Fruit fly (Drosophila melanogaster) whole organism, embryonic: ENCODE data around the gene CG3815.

Source experiments
- Bteb2 ChIP-seq: fragments of 200-800 bp; sonication (Bioruptor generic); optimal IDR thresholded peaks from 2 replicates; lab custom pipeline; 2016; ENCODE audit warnings: missing biosample characterization, missing genetic modification characterization
- CG11093 ChIP-seq: fragments of 200-800 bp; sonication (Bioruptor generic); IDR thresholded peaks from 3 replicates; pipeline ENCODE4 v1.3.6; 2022; ENCODE audit warnings: missing biosample characterization, missing genetic modification characterization
- CG11398 ChIP-seq: fragments of 200-800 bp; sonication (Bioruptor generic); optimal IDR thresholded peaks from 2 replicates; lab custom pipeline; 2016; ENCODE audit warnings: missing biosample characterization, missing genetic modification characterization
- CG11504 ChIP-seq: fragments of 200-800 bp; sonication (Bioruptor generic); optimal IDR thresholded peaks from 3 replicates; lab custom pipeline; 2019; ENCODE audit warnings: missing biosample characterization, mild to moderate bottlenecking, missing genetic modification characterization, moderate library complexity
- CG11560 ChIP-seq: fragments of 200-800 bp; sonication (Bioruptor generic); IDR thresholded peaks from 3 replicates; pipeline ENCODE4 v1.3.6; 2022; ENCODE audit warnings: missing biosample characterization, missing genetic modification characterization
- CG13123 ChIP-seq: fragments of 200-800 bp; sonication (Bioruptor generic); optimal IDR thresholded peaks from 2 replicates; lab custom pipeline; 2016; ENCODE audit warnings: missing biosample characterization, missing genetic modification characterization
- CG14014 ChIP-seq: fragments of 200-800 bp; sonication (Bioruptor generic); IDR thresholded peaks from 2 replicates; pipeline ENCODE4 v1.3.6; 2022; ENCODE audit warnings: missing biosample characterization, missing genetic modification characterization
- CG1603 ChIP-seq: fragments of 200-800 bp; sonication (Bioruptor generic); optimal IDR thresholded peaks from 2 replicates; lab custom pipeline; 2019; ENCODE audit warnings: missing biosample characterization, mild to moderate bottlenecking, missing genetic modification characterization, moderate library complexity
- CG16813 ChIP-seq: fragments of 200-800 bp; sonication (Bioruptor generic); IDR thresholded peaks from 3 replicates; pipeline ENCODE4 v1.3.6; 2022; ENCODE audit warnings: missing biosample characterization, missing genetic modification characterization; ENCODE audit not compliant: partially characterized antibody
- CG16815 ChIP-seq: fragments of 200-800 bp; sonication (Bioruptor generic); optimal IDR thresholded peaks from 3 replicates; lab custom pipeline; 2017; ENCODE audit warnings: missing biosample characterization, mild to moderate bottlenecking, missing genetic modification characterization
- CG3726 ChIP-seq: fragments of 200-800 bp; sonication (Bioruptor generic); IDR thresholded peaks from 3 replicates; pipeline ENCODE4, ENCODE4 v1.3.6; 2022; ENCODE audit warnings: missing biosample characterization, missing genetic modification characterization
- CG3995 ChIP-seq: fragments of 200-800 bp; sonication (Bioruptor generic); optimal IDR thresholded peaks from 3 replicates; lab custom pipeline; 2016; ENCODE audit warnings: missing biosample characterization, missing genetic modification characterization
- CG4328 ChIP-seq: fragments of 200-800 bp; sonication (Bioruptor generic); optimal IDR thresholded peaks from 3 replicates; lab custom pipeline; 2017; ENCODE audit warnings: missing biosample characterization, missing genetic modification reagents, missing genetic modification characterization
- CG6854 ChIP-seq: fragments of 200-800 bp; sonication (Bioruptor generic); optimal IDR thresholded peaks from 3 replicates; lab custom pipeline; 2017; ENCODE audit warnings: missing biosample characterization, mild to moderate bottlenecking, missing genetic modification characterization
- CG7357 ChIP-seq: fragments of 200-800 bp; sonication (Bioruptor generic); IDR thresholded peaks from 3 replicates; pipeline ENCODE4 v1.3.6; 2022; ENCODE audit warnings: missing biosample characterization, missing genetic modification characterization
- CG7556 ChIP-seq: fragments of 200-800 bp; sonication (Bioruptor generic); optimal IDR thresholded peaks from 2 replicates; lab custom pipeline; 2017; ENCODE audit warnings: missing biosample characterization, mild to moderate bottlenecking, missing genetic modification characterization
- CG8478 ChIP-seq: fragments of >200 bp; optimal IDR thresholded peaks from 2 replicates; lab custom pipeline; 2018
- CG9727 ChIP-seq: fragments of 200-800 bp; sonication (Bioruptor generic); optimal IDR thresholded peaks from 3 replicates; lab custom pipeline; 2017; ENCODE audit warnings: missing biosample characterization, mild to moderate bottlenecking, missing genetic modification characterization
- Dp ChIP-seq: fragments of 200-800 bp; sonication (Bioruptor generic); optimal IDR thresholded peaks from 2 replicates; lab custom pipeline; 2018; ENCODE audit warnings: missing biosample characterization, mild to moderate bottlenecking, missing genetic modification characterization, moderate library complexity
- ERR ChIP-seq: fragments of 200-800 bp; sonication (Bioruptor generic); optimal IDR thresholded peaks from 2 replicates; lab custom pipeline; 2016; ENCODE audit warnings: missing biosample characterization, missing genetic modification characterization
- GATAe ChIP-seq: fragments of 200-800 bp; sonication (Bioruptor generic); conservative IDR thresholded peaks from 2 replicates; pipeline ENCODE4 v1.3.6; 2022; ENCODE audit warnings: missing biosample characterization, missing genetic modification characterization
- HHEX ChIP-seq: fragments of 200-800 bp; sonication (Bioruptor generic); optimal IDR thresholded peaks from 3 replicates; lab custom pipeline; 2017; ENCODE audit warnings: missing biosample characterization, mild to moderate bottlenecking, missing genetic modification characterization, missing genetic modification reagents
- Hey ChIP-seq: fragments of 200-800 bp; sonication (Bioruptor generic); optimal IDR thresholded peaks from 3 replicates; lab custom pipeline; 2018; ENCODE audit warnings: missing biosample characterization, mild to moderate bottlenecking, missing genetic modification characterization
- Kr ChIP-seq: fragments of 200-800 bp; sonication (Bioruptor generic); optimal IDR thresholded peaks from 2 replicates; lab custom pipeline; 2017; ENCODE audit warnings: missing biosample characterization, mild to moderate bottlenecking, missing genetic modification characterization
- Mrtf ChIP-seq: fragments of 200-800 bp; sonication (Bioruptor generic); IDR thresholded peaks from 3 replicates; pipeline ENCODE4 v1.3.6; 2022; ENCODE audit warnings: missing biosample characterization, missing genetic modification characterization
- Opbp ChIP-seq: fragments of 200-800 bp; sonication (Bioruptor generic); IDR thresholded peaks from 3 replicates; pipeline ENCODE4 v1.3.6; 2022; ENCODE audit warnings: missing biosample characterization, missing genetic modification characterization; ENCODE audit not compliant: partially characterized antibody
- Optix ChIP-seq: fragments of 200-800 bp; sonication (Bioruptor generic); IDR thresholded peaks from 3 replicates; pipeline ENCODE4 v1.3.6; 2022; ENCODE audit warnings: missing biosample characterization, missing genetic modification characterization
- Six4 ChIP-seq: fragments of 200-800 bp; sonication (Bioruptor generic); optimal IDR thresholded peaks from 2 replicates; lab custom pipeline; 2016; ENCODE audit warnings: missing biosample characterization, missing genetic modification characterization
- Vsx1 ChIP-seq: fragments of 200-800 bp; sonication (Bioruptor generic); optimal IDR thresholded peaks from 2 replicates; lab custom pipeline; 2017; ENCODE audit warnings: missing biosample characterization, mild to moderate bottlenecking, missing genetic modification characterization, missing genetic modification reagents
- Xbp1 ChIP-seq: fragments of 200-800 bp; sonication (Bioruptor generic); optimal IDR thresholded peaks from 3 replicates; lab custom pipeline; 2016; ENCODE audit warnings: missing biosample characterization, mild to moderate bottlenecking, missing genetic modification characterization
- bsh ChIP-seq, 2 experiments: fragments of 200-800 bp; sonication (Bioruptor generic); optimal IDR thresholded peaks; 2 replicates each; lab custom pipeline; 2017 to 2018; ENCODE audit warnings: mild to moderate bottlenecking in 2 of 2, missing biosample characterization in 2 of 2, missing genetic modification characterization in 2 of 2, moderate library complexity in 1 of 2
- btn ChIP-seq: fragments of 200-800 bp; sonication (Bioruptor generic); optimal IDR thresholded peaks from 2 replicates; lab custom pipeline; 2016; ENCODE audit warnings: missing biosample characterization, missing genetic modification characterization
- chm ChIP-seq: fragments of 200-800 bp; sonication (Bioruptor generic); IDR thresholded peaks from 2 replicates; pipeline ENCODE4 v1.3.6; 2022; ENCODE audit warnings: missing biosample characterization, missing genetic modification characterization
- dan ChIP-seq: fragments of 200-800 bp; sonication (Bioruptor generic); IDR thresholded peaks from 2 replicates; pipeline ENCODE4 v1.3.6; 2022; ENCODE audit warnings: missing biosample characterization, missing genetic modification characterization
- fru ChIP-seq: fragments of >200 bp; optimal IDR thresholded peaks from 2 replicates; lab custom pipeline; 2017
- gcm ChIP-seq: fragments of 200-800 bp; sonication (Bioruptor generic); optimal IDR thresholded peaks from 2 replicates; lab custom pipeline; 2019; ENCODE audit warnings: missing biosample characterization, mild to moderate bottlenecking, missing genetic modification characterization, moderate library complexity
- hth ChIP-seq: fragments of >200 bp; optimal IDR thresholded peaks from 2 replicates; lab custom pipeline; 2017; ENCODE audit warnings: inconsistent platforms
- insv ChIP-seq, 2 experiments: fragments of 200-800 bp; sonication (Bioruptor generic); optimal IDR thresholded peaks; 3 replicates each; lab custom pipeline; 2016 to 2018; ENCODE audit warnings: missing biosample characterization in 2 of 2, missing genetic modification characterization in 2 of 2
- nerfin-2 ChIP-seq: fragments of 200-800 bp; sonication (Bioruptor generic); IDR thresholded peaks from 2 replicates; pipeline ENCODE4 v1.3.6; 2022; ENCODE audit warnings: missing biosample characterization, missing genetic modification characterization; ENCODE audit not compliant: partially characterized antibody
- odd ChIP-seq: fragments of 200-800 bp; sonication (Bioruptor generic); optimal IDR thresholded peaks from 2 replicates; lab custom pipeline; 2017; ENCODE audit warnings: missing biosample characterization, mild to moderate bottlenecking, missing genetic modification characterization
- p53 ChIP-seq: fragments of 200-800 bp; sonication (Bioruptor generic); optimal IDR thresholded peaks from 2 replicates; lab custom pipeline; 2016; ENCODE audit warnings: missing biosample characterization, missing genetic modification characterization
- peb ChIP-seq: fragments of 200-800 bp; sonication (Bioruptor generic); IDR thresholded peaks from 2 replicates; pipeline ENCODE4 v1.3.6; 2022; ENCODE audit warnings: missing biosample characterization, missing genetic modification characterization
- ranshi ChIP-seq: fragments of 200-800 bp; sonication (Bioruptor generic); IDR thresholded peaks from 2 replicates; pipeline ENCODE4 v1.3.6; 2022; ENCODE audit warnings: missing biosample characterization, missing genetic modification characterization
- sd ChIP-seq: fragments of 200-800 bp; sonication (Bioruptor generic); optimal IDR thresholded peaks from 3 replicates; lab custom pipeline; 2018; ENCODE audit warnings: missing biosample characterization, mild to moderate bottlenecking, missing genetic modification characterization, moderate library complexity
- tgo ChIP-seq: fragments of 200-800 bp; sonication (Bioruptor generic); IDR thresholded peaks from 3 replicates; pipeline ENCODE4 v1.3.6; 2022; ENCODE audit warnings: missing biosample characterization, missing genetic modification characterization
- tio ChIP-seq: fragments of 200-800 bp; sonication (Bioruptor generic); optimal IDR thresholded peaks from 2 replicates; lab custom pipeline; 2017; ENCODE audit warnings: missing biosample characterization, missing genetic modification characterization, inconsistent platforms
- tna ChIP-seq: fragments of 200-800 bp; sonication (Bioruptor generic); IDR thresholded peaks from 2 replicates; pipeline ENCODE4 v1.3.6; 2022; ENCODE audit warnings: missing biosample characterization, missing genetic modification characterization; ENCODE audit not compliant: partially characterized antibody
- ttk ChIP-seq: fragments of 200-800 bp; sonication (Bioruptor generic); IDR thresholded peaks from 2 replicates; pipeline ENCODE4 v2.1.2; 2022; ENCODE audit warnings: missing biosample characterization, missing genetic modification characterization
- vnd ChIP-seq: fragments of 200-800 bp; sonication (Bioruptor generic); IDR thresholded peaks from 3 replicates; pipeline ENCODE4 v1.3.6; 2022; ENCODE audit warnings: missing biosample characterization, missing genetic modification characterization; ENCODE audit not compliant: partially characterized antibody
- wek ChIP-seq: fragments of 200-800 bp; sonication (Bioruptor generic); optimal IDR thresholded peaks from 3 replicates; lab custom pipeline; 2018; ENCODE audit warnings: missing biosample characterization, mild to moderate bottlenecking, missing genetic modification characterization, moderate library complexity
- zen ChIP-seq: fragments of 200-800 bp; sonication (Bioruptor generic); optimal IDR thresholded peaks from 3 replicates; lab custom pipeline; 2018; ENCODE audit warnings: missing biosample characterization, mild to moderate bottlenecking, missing genetic modification characterization, moderate library complexity

The CG3815 gene

DNA sequence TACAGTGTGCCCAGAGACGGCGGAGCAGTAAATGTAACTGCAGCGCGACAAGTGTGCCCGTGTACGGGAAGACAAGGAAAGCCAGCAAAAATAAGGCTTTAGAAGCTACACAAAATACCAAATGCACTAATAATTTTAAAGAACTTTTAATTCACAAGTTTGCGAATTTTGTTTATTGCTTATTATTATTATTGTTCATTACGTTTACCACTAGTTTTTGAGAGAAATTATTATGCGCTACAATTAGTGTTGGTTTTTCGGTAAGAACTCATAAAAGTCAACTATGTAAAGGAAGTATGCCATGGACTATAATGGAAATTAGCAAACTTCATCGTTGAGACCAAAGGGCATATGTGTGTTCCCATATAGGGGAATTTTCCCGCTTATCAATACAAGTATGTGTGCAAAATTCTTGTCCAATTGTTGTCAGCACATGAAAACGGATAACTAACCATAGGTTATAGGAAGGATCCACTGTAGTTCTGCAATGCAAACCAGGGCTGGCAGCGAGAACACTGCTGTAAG, 27.9 kb upstream of the CG3815 start, which contains the start of gene schlank (continued):
- TF ChIP-seq HHEX (GFP tag; lab: Kevin White, UChicago) (peak; percentile 12), CG11560 (tag; lab: Robert Waterston, UW) (no peak), CG16813 (GFP tag; lab: Robert Waterston, UW) (no peak), tna (GFP tag; lab: Robert Waterston, UW) (no peak), fru (no peak), nerfin-2 (no peak), CG4328 (GFP tag; lab: Kevin White, UChicago) (no peak), CG13123 (GFP tag; lab: Kevin White, UChicago) (no peak), odd (GFP tag; lab: Kevin White, UChicago) (no peak), bsh (GFP tag; optimal IDR thresholded peaks at IDR 0.05; lab: Kevin White, UChicago) (peak in 1 of 2 experiments; percentile 38), peb (GFP tag; lab: Robert Waterston, UW) (0 out of 2 replicates have a peak, but pooled peaks have one; percentile 29), CG6854 (GFP tag; lab: Kevin White, UChicago) (no peak), wek (no peak), chm (GFP tag; lab: Robert Waterston, UW) (no peak; the same call in 1 of the 2 replicates), Dp (GFP tag; lab: Kevin White, UChicago) (peak; percentile 30), Bteb2 (no peak), CG3995 (GFP tag; lab: Kevin White, UChicago) (no peak), Mrtf (GFP tag; lab: Robert Waterston, UW) (no peak), Kr (GFP tag; lab: Kevin White, UChicago) (no peak), zen (tag; lab: Kevin White, UChicago) (peak; percentile 24), CG7357 (GFP tag; lab: Robert Waterston, UW) (peak; percentile 62; the same call in 2 of the 3 replicates), tgo (GFP tag; lab: Robert Waterston, UW) (peak; percentile 53; the same call in 2 of the 3 replicates), sd (tag; lab: Kevin White, UChicago) (peak; percentile 59), CG1603 (tag; lab: Kevin White, UChicago) (peak; percentile 45), ttk (GFP tag; lab: Robert Waterston, UW) (peak; percentile 26; the same call in 1 of the 2 replicates), Optix (GFP tag; lab: Robert Waterston, UW) (peak; percentile 63; the same call in 2 of the 3 replicates), CG14014 (GFP tag; lab: Robert Waterston, UW) (peak; percentile 74), Hey (tag; lab: Kevin White, UChicago) (no peak), hth (lab: Kevin White, UChicago) (no peak), insv (GFP tag; optimal IDR thresholded peaks at IDR 0.05; lab: Kevin White, UChicago) (peak in 1 of 2 experiments; percentile 12), CG7556 (GFP tag; lab: Kevin White, UChicago) (peak; percentile 16), dan (GFP tag; lab: Robert Waterston, UW) (no peak), Vsx1 (GFP tag; lab: Kevin White, UChicago) (no peak), btn (GFP tag; lab: Kevin White, UChicago) (no peak), Xbp1 (GFP tag; lab: Kevin White, UChicago) (peak; percentile 64), CG11398 (peak; percentile 30), ranshi (GFP tag; lab: Robert Waterston, UW) (peak; percentile 57; the same call in 1 of the 2 replicates), gcm (no peak), CG9727 (peak; percentile 55), CG3726 (GFP tag; lab: Robert Waterston, UW) (no peak), CG11093 (peak; percentile 51; the same call in 1 of the 3 replicates), tio (no peak), vnd (GFP tag; lab: Robert Waterston, UW) (no peak), CG11504 (tag; lab: Kevin White, UChicago) (no peak), ERR (GFP tag; lab: Kevin White, UChicago) (peak; percentile 46), CG8478 (no peak), p53 (peak; percentile 14), CG16815 (GFP tag; lab: Kevin White, UChicago) (peak; percentile 33), GATAe (GFP tag; lab: Robert Waterston, UW) (no peak), Six4 (GFP tag; lab: Kevin White, UChicago) (peak; percentile 8), Opbp (GFP tag; lab: Robert Waterston, UW) (0 out of 3 replicates have a peak, but pooled peaks have one; percentile 6)
